Fruit fly (Drosophila melanogaster) whole organism: Measurements from ENCODE around the gene Acp26Aa.

Source experiments
- Dll ChIP-seq: fragments of >200 bp; optimal IDR thresholded peaks from 2 replicates; lab custom pipeline; 2017
- pan ChIP-seq: fragments of >200 bp; optimal IDR thresholded peaks from 2 replicates; lab custom pipeline; 2017
- usp ChIP-seq: fragments of >200 bp; optimal IDR thresholded peaks from 2 replicates; lab custom pipeline; 2017; ENCODE audit warnings: missing biosample characterization, missing genetic modification characterization, mixed read lengths

dm6 chr2L:5885702-5886101, 8.0 kb downstream of the Acp26Aa start, which contains the start of gene CG9029:
- no peak for TF ChIP-seq usp (GFP tag; lab: Kevin White, UChicago)
- no peak for TF ChIP-seq pan (lab: Kevin White, UChicago)
- TF ChIP-seq Dll, result no peak
